Worm (Caenorhabditis elegans): Measurements from ENCODE around the gene fbxb-107.

- no peak for TF ChIP-seq scrt-1 (GFP tag; IDR thresholded peaks at IDR 0.05)
- no peak for TF ChIP-seq tbx-11 (GFP tag; IDR thresholded peaks at IDR 0.05)
- no peak for TF ChIP-seq tra-4 (tag; optimal IDR thresholded peaks at IDR 0.05)
- TF ChIP-seq ama-1 (optimal IDR thresholded peaks at IDR 0.05) = no peak
Observed at ce11 chrII:2785787-2786186, 27.2 kb downstream of the fbxb-107 start.

Data from whole organism, early embryonic.